Worm (Caenorhabditis elegans) whole organism, midembryonic: ENCODE results near the gene ZK666.14.

Source experiments
- T22C8.4 ChIP-seq: fragments of 200-800 bp; sonication (Bioruptor generic); IDR thresholded peaks from 2 replicates; pipeline ENCODE4 v1.3.6; 2022; ENCODE audit warnings: missing genetic modification characterization, missing compliant biosample characterization
- cog-1 ChIP-seq: sonication (generic microtip); optimal IDR thresholded peaks from 2 replicates; lab custom pipeline; 2016; ENCODE audit warnings: missing genetic modification characterization, missing compliant biosample characterization
- flt-1 ChIP-seq: fragments of 200-800 bp; sonication (Bioruptor generic); IDR thresholded peaks from 2 replicates; pipeline ENCODE4 v1.3.6; 2022; ENCODE audit warnings: missing genetic modification characterization, missing compliant biosample characterization
- klf-2 ChIP-seq: fragments of 200-800 bp; sonication (Bioruptor generic); conservative IDR thresholded peaks from 2 replicates; pipeline ENCODE4 v1.3.6; 2022; ENCODE audit warnings: missing genetic modification reagents, missing genetic modification characterization, missing compliant biosample characterization
- med-1 ChIP-seq: sonication (generic microtip); optimal IDR thresholded peaks from 2 replicates; lab custom pipeline; 2017; ENCODE audit warnings: missing genetic modification characterization, mild to moderate bottlenecking, missing compliant biosample characterization, antibody characterized with exemption, missing genetic modification reagents; ENCODE audit not compliant: insufficient read depth
- ref-1 ChIP-seq: fragments of 200-800 bp; sonication (Bioruptor generic); conservative IDR thresholded peaks from 2 replicates; pipeline ENCODE4 v1.3.6; 2022; ENCODE audit warnings: missing genetic modification reagents, missing genetic modification characterization, missing compliant biosample characterization
- tab-1 ChIP-seq: fragments of 200-800 bp; sonication (Bioruptor generic); IDR thresholded peaks from 2 replicates; pipeline ENCODE4 v1.3.6; 2022; ENCODE audit warnings: missing genetic modification characterization, missing compliant biosample characterization
- ztf-23 ChIP-seq: fragments of 200-800 bp; sonication (Bioruptor generic); IDR thresholded peaks from 2 replicates; pipeline ENCODE4 v1.3.6; 2022; ENCODE audit warnings: missing genetic modification reagents, missing genetic modification characterization, missing compliant biosample characterization
- ztf-29 ChIP-seq: fragments of 200-800 bp; sonication (Bioruptor generic); IDR thresholded peaks from 2 replicates; pipeline ENCODE4 v1.3.6; 2022; ENCODE audit warnings: missing genetic modification reagents, missing genetic modification characterization, missing compliant biosample characterization

- TF ChIP-seq klf-2 (GFP tag; lab: Robert Waterston, UW) (no peak), med-1 (GFP tag; lab: Kevin White, UChicago) (no peak), ztf-29 (GFP tag; lab: Robert Waterston, UW) (no peak), ref-1 (GFP tag; lab: Robert Waterston, UW) (no peak), T22C8.4 (GFP tag; lab: Robert Waterston, UW) (no peak), cog-1 (no peak), ztf-23 (GFP tag; lab: Robert Waterston, UW) (no peak), tab-1 (GFP tag; lab: Robert Waterston, UW) (no peak), flt-1 (no peak)
Observed at ce11 chrII:10446300-10446699, 48.3 kb upstream of the ZK666.14 start.
